Fruit fly (Drosophila melanogaster): ENCODE data around the gene CG8188.

- TF ChIP-seq CTCF (optimal IDR thresholded peaks at IDR 0.05), result no peak
- TF ChIP-seq CG8478 (optimal IDR thresholded peaks at IDR 0.05), result no peak
Measured at dm6 chrX:17722912-17723311, 20.1 kb upstream of the CG8188 start.

Data from S2 (cell line).